Worm (Caenorhabditis elegans) whole organism, young adult: Measurements from ENCODE around the gene R04E5.9.

Experiments
- D2030.7 ChIP-seq: fragments of 200-800 bp; sonication (Bioruptor generic); IDR thresholded peaks from 2 replicates; pipeline ENCODE4 v1.3.6; 2022; ENCODE audit warnings: missing genetic modification reagents, missing genetic modification characterization, missing compliant biosample characterization
- F37B4.10 ChIP-seq: fragments of 200-800 bp; sonication (Bioruptor generic); IDR thresholded peaks from 2 replicates; pipeline ENCODE4 v1.3.6; 2022; ENCODE audit warnings: missing genetic modification characterization, missing compliant biosample characterization
- ama-1 ChIP-seq, 3 experiments: fragments of 150-350 bp in 1 of 3; sonication (generic microtip) in 2 of 3; optimal IDR thresholded peaks; 2 replicates each; lab custom pipeline; 2014 to 2018; ENCODE audit warnings: missing biosample characterization in 2 of 3, missing genetic modification characterization in 2 of 3, missing genetic modification reagents in 2 of 3
- attf-6 ChIP-seq: fragments of 200-800 bp; sonication (Bioruptor generic); IDR thresholded peaks from 2 replicates; pipeline ENCODE4 v1.3.6; 2022; ENCODE audit warnings: missing genetic modification reagents, missing genetic modification characterization, missing compliant biosample characterization
- hlh-26 ChIP-seq: fragments of 200-800 bp; sonication (Bioruptor generic); conservative IDR thresholded peaks from 2 replicates; pipeline ENCODE4 v1.3.6; 2022; ENCODE audit warnings: missing genetic modification reagents, missing genetic modification characterization, missing compliant biosample characterization
- pha-4 ChIP-seq: fragments of 150-350 bp; sonication (generic microtip); optimal IDR thresholded peaks from 2 replicates; lab custom pipeline; 2014; ENCODE audit warnings: missing biosample characterization, missing genetic modification reagents, missing genetic modification characterization
- snpc-4 ChIP-seq, 5 experiments: fragments of 150-350 bp in 1 of 5; sonication (generic microtip) in 4 of 5; optimal IDR thresholded peaks; 2 replicates each; lab custom pipeline; 2014 to 2018; ENCODE audit warnings: missing genetic modification characterization in 5 of 5, missing biosample characterization in 3 of 5, antibody characterized with exemption in 2 of 5, mild to moderate bottlenecking in 2 of 5, missing compliant biosample characterization in 2 of 5, missing genotype in 2 of 5, moderate library complexity in 2 of 5, missing genetic modification reagents in 1 of 5

DNA sequence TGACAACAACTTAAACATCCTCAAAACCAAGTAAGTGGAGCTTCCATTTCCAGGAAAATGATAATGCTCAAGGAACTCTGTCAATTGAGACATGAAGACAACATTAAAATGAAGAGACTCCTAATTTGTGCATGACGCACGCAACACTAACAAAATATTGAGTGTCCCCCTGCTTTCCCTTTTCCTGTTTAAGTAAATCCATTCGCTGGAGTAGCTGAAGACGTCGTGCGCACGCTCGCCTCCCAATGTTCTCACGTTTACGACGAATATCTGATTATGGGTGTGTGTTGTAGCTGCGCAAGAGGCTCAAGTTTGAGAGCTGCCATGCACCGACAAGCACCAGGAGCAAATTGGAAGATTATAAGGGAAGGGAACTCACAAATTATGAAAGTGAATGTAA is 10.0 kb downstream of the R04E5.9 start:
- TF ChIP-seq ama-1 (optimal IDR thresholded peaks at IDR 0.05; lab: Kevin White, UChicago) (no peak), ama-1 (GFP tag; optimal IDR thresholded peaks at IDR 0.05; lab: Kevin White, UChicago) (no peak), pha-4 (no peak), F37B4.10 (GFP tag; lab: Robert Waterston, UW) (no peak), D2030.7 (GFP tag; lab: Robert Waterston, UW) (no peak), attf-6 (GFP tag; lab: Robert Waterston, UW) (no peak), snpc-4 (GFP tag; optimal IDR thresholded peaks at IDR 0.05; lab: Kevin White, UChicago) (no peak), snpc-4 (tag; optimal IDR thresholded peaks at IDR 0.05; lab: Kevin White, UChicago) (no peak), hlh-26 (no peak)
